Fruit fly (Drosophila melanogaster) whole organism, embryonic: Measurements from ENCODE around the gene CG13917.

ENCODE experiments used
- Bdp1 ChIP-seq: fragments of 200-800 bp; sonication (Bioruptor generic); optimal IDR thresholded peaks from 3 replicates; lab custom pipeline; 2016; ENCODE audit warnings: missing biosample characterization, missing genetic modification characterization
- CG12104 ChIP-seq: fragments of 200-800 bp; sonication (Bioruptor generic); optimal IDR thresholded peaks from 3 replicates; lab custom pipeline; 2016; ENCODE audit warnings: missing biosample characterization, missing genetic modification characterization
- CG12219 ChIP-seq: fragments of 200-800 bp; sonication (Bioruptor generic); optimal IDR thresholded peaks from 3 replicates; lab custom pipeline; 2018; ENCODE audit warnings: missing biosample characterization, mild to moderate bottlenecking, missing genetic modification characterization
- CG12769 ChIP-seq: fragments of 200-800 bp; sonication (Bioruptor generic); optimal IDR thresholded peaks from 2 replicates; lab custom pipeline; 2019; ENCODE audit warnings: missing biosample characterization, mild to moderate bottlenecking, missing genetic modification characterization, moderate library complexity
- CG13894 ChIP-seq: fragments of 200-800 bp; sonication (Bioruptor generic); optimal IDR thresholded peaks from 3 replicates; lab custom pipeline; 2018; ENCODE audit warnings: missing biosample characterization, mild to moderate bottlenecking, missing genetic modification characterization, moderate library complexity
- CG1602 ChIP-seq: fragments of 200-800 bp; sonication (Bioruptor generic); optimal IDR thresholded peaks from 3 replicates; lab custom pipeline; 2016; ENCODE audit warnings: missing biosample characterization, missing genetic modification characterization
- CG17359 ChIP-seq: fragments of 200-800 bp; sonication (Bioruptor generic); optimal IDR thresholded peaks from 3 replicates; lab custom pipeline; 2018; ENCODE audit warnings: missing biosample characterization, mild to moderate bottlenecking, missing genetic modification characterization, moderate library complexity
- CG17385 ChIP-seq: fragments of 200-800 bp; sonication (Bioruptor generic); optimal IDR thresholded peaks from 3 replicates; lab custom pipeline; 2018; ENCODE audit warnings: missing biosample characterization, mild to moderate bottlenecking, missing genetic modification characterization
- CG2712 ChIP-seq: fragments of 200-800 bp; optimal IDR thresholded peaks from 3 replicates; lab custom pipeline; 2019; ENCODE audit warnings: missing biosample characterization, mild to moderate bottlenecking, missing genetic modification characterization, moderate library complexity
- CG2889 ChIP-seq: fragments of 200-800 bp; sonication (Bioruptor generic); IDR thresholded peaks from 3 replicates; pipeline ENCODE4 v1.3.6; 2022; ENCODE audit warnings: missing biosample characterization, missing genetic modification characterization
- CG32772 ChIP-seq: fragments of 200-800 bp; sonication (Bioruptor generic); IDR thresholded peaks from 2 replicates; pipeline ENCODE4 v1.3.6; 2022; ENCODE audit warnings: missing biosample characterization, missing genetic modification characterization
- CG3995 ChIP-seq: fragments of 200-800 bp; sonication (Bioruptor generic); optimal IDR thresholded peaks from 3 replicates; lab custom pipeline; 2016; ENCODE audit warnings: missing biosample characterization, missing genetic modification characterization
- CG4424 ChIP-seq: fragments of 200-800 bp; sonication (Bioruptor generic); optimal IDR thresholded peaks from 3 replicates; lab custom pipeline; 2016; ENCODE audit warnings: missing biosample characterization, missing genetic modification characterization
- CG4730 ChIP-seq: fragments of 200-800 bp; sonication (Bioruptor generic); IDR thresholded peaks from 2 replicates; pipeline ENCODE4 v1.3.6; 2022; ENCODE audit warnings: missing biosample characterization, missing genetic modification characterization
- CG6791 ChIP-seq: fragments of 200-800 bp; sonication (Bioruptor generic); IDR thresholded peaks from 3 replicates; pipeline ENCODE4 v1.3.6; 2022; ENCODE audit warnings: missing biosample characterization, missing genetic modification characterization; ENCODE audit not compliant: partially characterized antibody
- CG8944 ChIP-seq: fragments of 200-800 bp; sonication (Bioruptor generic); optimal IDR thresholded peaks from 3 replicates; lab custom pipeline; 2016; ENCODE audit warnings: missing biosample characterization, missing genetic modification characterization
- CG9437 ChIP-seq: fragments of 200-800 bp; sonication (Bioruptor generic); optimal IDR thresholded peaks from 2 replicates; lab custom pipeline; 2018; ENCODE audit warnings: missing biosample characterization, mild to moderate bottlenecking, missing genetic modification characterization
- CG9797 ChIP-seq: fragments of 200-800 bp; sonication (Bioruptor generic); optimal IDR thresholded peaks from 3 replicates; lab custom pipeline; 2018; ENCODE audit warnings: missing biosample characterization, mild to moderate bottlenecking, missing genetic modification characterization
- Deaf1 ChIP-seq: fragments of 200-800 bp; optimal IDR thresholded peaks from 3 replicates; lab custom pipeline; 2019; ENCODE audit warnings: missing biosample characterization, mild to moderate bottlenecking, missing genetic modification characterization, moderate library complexity
- Dip3 ChIP-seq: fragments of 200-800 bp; sonication (Bioruptor generic); optimal IDR thresholded peaks from 3 replicates; lab custom pipeline; 2016; ENCODE audit warnings: missing biosample characterization, missing genetic modification characterization
- Doc3 ChIP-seq: fragments of 200-800 bp; sonication (Bioruptor generic); IDR thresholded peaks from 3 replicates; pipeline ENCODE4 v1.3.6; 2022; ENCODE audit warnings: missing biosample characterization, missing genetic modification characterization; ENCODE audit not compliant: partially characterized antibody
- Fer2 ChIP-seq: fragments of 200-800 bp; sonication (Bioruptor generic); optimal IDR thresholded peaks from 2 replicates; lab custom pipeline; 2018; ENCODE audit warnings: missing biosample characterization, mild to moderate bottlenecking, missing genetic modification characterization, moderate library complexity
- Fer3 ChIP-seq: fragments of 200-800 bp; sonication (Bioruptor generic); optimal IDR thresholded peaks from 2 replicates; lab custom pipeline; 2018; ENCODE audit warnings: missing biosample characterization, mild to moderate bottlenecking, missing genetic modification characterization, moderate library complexity
- H2.0 ChIP-seq: fragments of 200-800 bp; sonication (Bioruptor generic); IDR thresholded peaks from 2 replicates; pipeline ENCODE4 v1.3.6; 2022; ENCODE audit warnings: missing biosample characterization, missing genetic modification characterization
- HHEX ChIP-seq: fragments of 200-800 bp; sonication (Bioruptor generic); optimal IDR thresholded peaks from 3 replicates; lab custom pipeline; 2017; ENCODE audit warnings: missing biosample characterization, mild to moderate bottlenecking, missing genetic modification characterization, missing genetic modification reagents
- Hey ChIP-seq: fragments of 200-800 bp; sonication (Bioruptor generic); optimal IDR thresholded peaks from 3 replicates; lab custom pipeline; 2018; ENCODE audit warnings: missing biosample characterization, mild to moderate bottlenecking, missing genetic modification characterization
- HmgZ ChIP-seq: fragments of 200-800 bp; sonication (Bioruptor generic); optimal IDR thresholded peaks from 2 replicates; lab custom pipeline; 2018; ENCODE audit warnings: missing biosample characterization, mild to moderate bottlenecking, missing genetic modification characterization
- Hmr ChIP-seq: fragments of 200-800 bp; sonication (Bioruptor generic); optimal IDR thresholded peaks from 3 replicates; lab custom pipeline; 2017; ENCODE audit warnings: mild to moderate bottlenecking, missing biosample characterization, missing genetic modification reagents, missing genetic modification characterization
- Hr3 ChIP-seq: fragments of 200-800 bp; sonication (Bioruptor generic); optimal IDR thresholded peaks from 3 replicates; lab custom pipeline; 2016; ENCODE audit warnings: missing biosample characterization, missing genetic modification characterization
- Hr39 ChIP-seq: fragments of >200 bp; optimal IDR thresholded peaks from 2 replicates; lab custom pipeline; 2017
- MESR4 ChIP-seq: fragments of 200-800 bp; sonication (Bioruptor generic); optimal IDR thresholded peaks from 2 replicates; lab custom pipeline; 2018; ENCODE audit warnings: missing biosample characterization, mild to moderate bottlenecking, missing genetic modification characterization, moderate library complexity
- Max ChIP-seq: fragments of 200-800 bp; sonication (Bioruptor generic); optimal IDR thresholded peaks from 2 replicates; lab custom pipeline; 2016; ENCODE audit warnings: missing biosample characterization, mild to moderate bottlenecking, missing genetic modification characterization
- Med ChIP-seq: fragments of 200-800 bp; sonication (Bioruptor generic); peaks from one replicate; lab custom pipeline; 2016; ENCODE audit warnings: missing biosample characterization, missing genetic modification characterization, mild to moderate bottlenecking, inconsistent platforms, moderate library complexity
- Neu2 ChIP-seq: fragments of 200-800 bp; sonication (Bioruptor generic); optimal IDR thresholded peaks from 3 replicates; lab custom pipeline; 2016; ENCODE audit warnings: missing biosample characterization, missing genetic modification characterization, borderline replicate concordance
- Ptx1 ChIP-seq: fragments of 200-800 bp; sonication (Bioruptor generic); IDR thresholded peaks from 2 replicates; pipeline ENCODE4 v1.3.6; 2022; ENCODE audit warnings: missing biosample characterization, missing genetic modification characterization
- Tbp ChIP-seq: fragments of >200 bp; optimal IDR thresholded peaks from 2 replicates; lab custom pipeline; 2018; ENCODE audit warnings: missing biosample characterization, missing genetic modification characterization
- Vsx1 ChIP-seq: fragments of 200-800 bp; sonication (Bioruptor generic); optimal IDR thresholded peaks from 2 replicates; lab custom pipeline; 2017; ENCODE audit warnings: missing biosample characterization, mild to moderate bottlenecking, missing genetic modification characterization, missing genetic modification reagents
- ase ChIP-seq: fragments of 200-800 bp; sonication (Bioruptor generic); IDR thresholded peaks from 3 replicates; pipeline ENCODE4 v1.3.6; 2022; ENCODE audit warnings: missing biosample characterization, missing genetic modification characterization
- ash1 ChIP-seq: fragments of 200-800 bp; sonication (Bioruptor generic); optimal IDR thresholded peaks from 2 replicates; lab custom pipeline; 2018; ENCODE audit warnings: missing biosample characterization, mild to moderate bottlenecking, missing genetic modification characterization
- br ChIP-seq: fragments of >200 bp; optimal IDR thresholded peaks from 2 replicates; lab custom pipeline; 2017
- chm ChIP-seq: fragments of 200-800 bp; sonication (Bioruptor generic); IDR thresholded peaks from 2 replicates; pipeline ENCODE4 v1.3.6; 2022; ENCODE audit warnings: missing biosample characterization, missing genetic modification characterization
- eyg ChIP-seq: fragments of 200-800 bp; sonication (Bioruptor generic); optimal IDR thresholded peaks from 3 replicates; lab custom pipeline; 2016; ENCODE audit warnings: missing biosample characterization, missing genetic modification characterization
- gce ChIP-seq: fragments of 200-800 bp; sonication (Bioruptor generic); IDR thresholded peaks from 3 replicates; pipeline ENCODE4 v1.3.6; 2022; ENCODE audit warnings: missing biosample characterization, missing genetic modification characterization
- gro ChIP-seq: fragments of 200-800 bp; sonication (Bioruptor generic); optimal IDR thresholded peaks from 2 replicates; lab custom pipeline; 2016; ENCODE audit warnings: missing biosample characterization, missing genetic modification characterization
- jigr1 ChIP-seq: fragments of 200-800 bp; sonication (Bioruptor generic); IDR thresholded peaks from 3 replicates; pipeline ENCODE4 v1.3.6; 2022; ENCODE audit warnings: missing biosample characterization, missing genetic modification characterization
- knrl ChIP-seq: fragments of 200-800 bp; sonication (Bioruptor generic); IDR thresholded peaks from 3 replicates; pipeline ENCODE4 v1.3.6; 2022; ENCODE audit warnings: missing biosample characterization, missing genetic modification characterization; ENCODE audit not compliant: partially characterized antibody
- maf-S ChIP-seq: fragments of 200-800 bp; sonication (Bioruptor generic); optimal IDR thresholded peaks from 2 replicates; lab custom pipeline; 2016; ENCODE audit warnings: missing biosample characterization, missing genetic modification characterization
- peb ChIP-seq: fragments of 200-800 bp; sonication (Bioruptor generic); IDR thresholded peaks from 2 replicates; pipeline ENCODE4 v1.3.6; 2022; ENCODE audit warnings: missing biosample characterization, missing genetic modification characterization
- pfk ChIP-seq: fragments of 200-800 bp; sonication (Bioruptor generic); optimal IDR thresholded peaks from 2 replicates; lab custom pipeline; 2018; ENCODE audit warnings: missing biosample characterization, mild to moderate bottlenecking, missing genetic modification characterization, moderate library complexity
- sug ChIP-seq: fragments of 200-800 bp; optimal IDR thresholded peaks from 2 replicates; lab custom pipeline; 2019; ENCODE audit warnings: missing biosample characterization, mild to moderate bottlenecking, missing genetic modification characterization, moderate library complexity
- wek ChIP-seq: fragments of 200-800 bp; sonication (Bioruptor generic); optimal IDR thresholded peaks from 3 replicates; lab custom pipeline; 2018; ENCODE audit warnings: missing biosample characterization, mild to moderate bottlenecking, missing genetic modification characterization, moderate library complexity
- wor ChIP-seq: fragments of 200-800 bp; sonication (Bioruptor generic); IDR thresholded peaks from 2 replicates; pipeline ENCODE4 v1.3.6; 2022; ENCODE audit warnings: missing biosample characterization, missing genetic modification characterization
- zfh1 ChIP-seq: fragments of 200-800 bp; sonication (Bioruptor generic); IDR thresholded peaks from 3 replicates; pipeline ENCODE4 v1.3.6; 2022; ENCODE audit warnings: missing biosample characterization, missing genetic modification characterization

CG13917 gene

dm6 chr3L:1549148-1549547 is 27.4 kb upstream of the CG13917 start (continued):
- no peak for TF ChIP-seq CG9437 (GFP tag; lab: Kevin White, UChicago)
- no peak for TF ChIP-seq wor (GFP tag; lab: Robert Waterston, UW)
- TF ChIP-seq gce (GFP tag; lab: Robert Waterston, UW) = no peak
- TF ChIP-seq sug = no peak
- TF ChIP-seq Fer2 = no peak
- TF ChIP-seq CG2889 (GFP tag; lab: Robert Waterston, UW) = no peak
- no peak for TF ChIP-seq CG1602
- no peak for TF ChIP-seq Vsx1
- TF ChIP-seq eyg (GFP tag; lab: Kevin White, UChicago) = no peak
- TF ChIP-seq Tbp (GFP tag; lab: Kevin White, UChicago) = no peak
- no peak for TF ChIP-seq gro (GFP tag; lab: Kevin White, UChicago)
- no peak for TF ChIP-seq zfh1 (GFP tag; lab: Robert Waterston, UW)
- no peak for TF ChIP-seq knrl
- no peak for TF ChIP-seq Hr39
- TF ChIP-seq Fer3 (tag; lab: Kevin White, UChicago) = peak; percentile 33
- TF ChIP-seq Deaf1 (tag; lab: Kevin White, UChicago) = no peak
- TF ChIP-seq HmgZ (tag; lab: Kevin White, UChicago) = no peak
- no peak for TF ChIP-seq jigr1 (GFP tag; lab: Robert Waterston, UW)
- no peak for TF ChIP-seq CG13894 (tag; lab: Kevin White, UChicago)
- TF ChIP-seq CG32772 (GFP tag; lab: Robert Waterston, UW) = no peak
- TF ChIP-seq br (lab: Kevin White, UChicago) = no peak
- peak; percentile 16 for TF ChIP-seq CG17359 (tag; lab: Kevin White, UChicago)
- TF ChIP-seq Neu2 (GFP tag; lab: Kevin White, UChicago) = no peak
- peak; percentile 77 for TF ChIP-seq Med (GFP tag; lab: Kevin White, UChicago)
- peak; percentile 32 for TF ChIP-seq CG2712 (tag; lab: Kevin White, UChicago)
- no peak for TF ChIP-seq CG3995
- TF ChIP-seq CG9797 (GFP tag; lab: Kevin White, UChicago) = no peak
- TF ChIP-seq CG8944 (GFP tag; lab: Kevin White, UChicago) = no peak
- no peak for TF ChIP-seq ash1 (GFP tag; lab: Kevin White, UChicago)
- TF ChIP-seq peb (GFP tag; lab: Robert Waterston, UW) = 0 out of 2 replicates have a peak, but pooled peaks have one; percentile 26
- TF ChIP-seq CG6791 (GFP tag; lab: Robert Waterston, UW) = no peak
- TF ChIP-seq HHEX (GFP tag; lab: Kevin White, UChicago) = no peak
- no peak for TF ChIP-seq H2.0
- no peak for TF ChIP-seq CG4730 (GFP tag; lab: Robert Waterston, UW)
- TF ChIP-seq CG12769 = peak; percentile 81
- no peak for TF ChIP-seq maf-S (GFP tag; lab: Kevin White, UChicago)
- TF ChIP-seq pfk (GFP tag; lab: Kevin White, UChicago) = peak; percentile 47
- no peak for TF ChIP-seq ase (GFP tag; lab: Robert Waterston, UW)
- no peak for TF ChIP-seq Dip3 (GFP tag; lab: Kevin White, UChicago)
- TF ChIP-seq Hey (tag; lab: Kevin White, UChicago) = no peak
- peak; percentile 33 for TF ChIP-seq Max (GFP tag; lab: Kevin White, UChicago)
- TF ChIP-seq chm (GFP tag; lab: Robert Waterston, UW) = no peak
- TF ChIP-seq Hr3 (GFP tag; lab: Kevin White, UChicago) = no peak
- TF ChIP-seq CG12219 (GFP tag; lab: Kevin White, UChicago) = no peak
- TF ChIP-seq CG4424 (GFP tag; lab: Kevin White, UChicago) = no peak
- TF ChIP-seq MESR4 (GFP tag; lab: Kevin White, UChicago) = no peak
- no peak for TF ChIP-seq Bdp1 (GFP tag; lab: Kevin White, UChicago)
- no peak for TF ChIP-seq CG12104 (GFP tag; lab: Kevin White, UChicago)
- TF ChIP-seq wek (GFP tag; lab: Kevin White, UChicago) = peak; percentile 7
- TF ChIP-seq CG17385 = peak; percentile 8
- TF ChIP-seq Hmr (GFP tag; lab: Kevin White, UChicago) = no peak
- TF ChIP-seq Ptx1 (GFP tag; lab: Robert Waterston, UW) = no peak
- TF ChIP-seq Doc3 (GFP tag; lab: Robert Waterston, UW) = no peak
